Fruit fly (Drosophila melanogaster): ENCODE data around the gene CG1958.

CG1958 gene

DNA sequence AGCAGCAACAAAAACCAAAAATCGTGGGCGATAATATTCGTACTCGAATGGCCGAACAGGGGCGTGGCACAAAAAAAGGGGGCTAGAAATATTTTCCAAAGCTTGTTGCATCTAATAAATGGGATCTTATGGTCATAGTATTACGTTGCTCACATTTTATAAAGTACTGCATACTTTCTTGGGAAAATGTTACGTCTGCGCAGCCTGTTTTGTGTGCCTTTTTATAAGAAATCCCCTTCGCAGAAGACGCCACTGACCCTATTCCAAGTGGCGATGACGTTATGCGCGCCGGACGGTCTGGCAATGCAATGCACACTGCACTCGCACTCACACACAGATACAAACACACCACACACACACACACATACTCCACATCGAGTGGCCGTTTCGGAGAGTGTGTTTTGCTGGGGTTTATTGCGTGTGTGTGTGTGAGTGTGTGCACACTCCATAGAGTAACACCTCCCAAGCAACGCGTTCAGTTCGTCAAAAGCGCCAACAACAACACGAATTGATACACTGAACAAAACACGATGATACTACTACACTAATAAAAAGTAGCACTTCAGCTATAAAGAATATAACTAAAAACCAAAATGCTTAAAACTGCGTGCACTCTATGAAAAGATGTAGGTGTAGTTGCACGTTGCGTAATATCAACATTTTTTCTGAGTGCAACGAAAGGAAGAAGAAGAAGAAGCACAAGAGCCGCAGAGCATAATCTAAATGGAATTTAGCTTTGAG is 26.6 kb downstream of the CG1958 start (continued):
- TF ChIP-seq Eip78C (GFP tag) (peak; percentile 95), CG16779 (tag; optimal IDR thresholded peaks at IDR 0.05) (peak; percentile 68), CG8119 (GFP tag; IDR thresholded peaks at IDR 0.05) (peak; percentile 81), Blimp-1 (GFP tag; optimal IDR thresholded peaks at IDR 0.05) (peak; percentile 63), OdsH (GFP tag; optimal IDR thresholded peaks at IDR 0.05) (peak; percentile 91), fd85E (GFP tag; optimal IDR thresholded peaks at IDR 0.05) (peak; percentile 15), CG4318 (GFP tag; optimal IDR thresholded peaks at IDR 0.05) (peak; percentile 75), vri (GFP tag; optimal IDR thresholded peaks at IDR 0.05) (peak; percentile 64), dsx (GFP tag; optimal IDR thresholded peaks at IDR 0.05; ENCODE audit: poor library complexity, severe bottlenecking) (peak; percentile 90), CG32006 (GFP tag; optimal IDR thresholded peaks at IDR 0.05) (peak; percentile 82), Sox102F (GFP tag; optimal IDR thresholded peaks at IDR 0.05) (peak; percentile 83), spab (GFP tag; optimal IDR thresholded peaks at IDR 0.05) (peak; percentile 71), CG8319 (GFP tag; optimal IDR thresholded peaks at IDR 0.05) (peak; percentile 73), CG11902 (GFP tag; optimal IDR thresholded peaks at IDR 0.05) (peak; percentile 82), topi (GFP tag; optimal IDR thresholded peaks at IDR 0.05) (peak; percentile 85), CG10669 (GFP tag; optimal IDR thresholded peaks at IDR 0.05) (peak; percentile 88), Sox15 (GFP tag; optimal IDR thresholded peaks at IDR 0.05) (peak; percentile 81), Ets96B (tag; optimal IDR thresholded peaks at IDR 0.05) (peak; percentile 82), CG6163 (GFP tag; IDR thresholded peaks at IDR 0.05) (peak; percentile 94), CG6808 (GFP tag; optimal IDR thresholded peaks at IDR 0.05) (peak; percentile 81), Lpt (GFP tag; optimal IDR thresholded peaks at IDR 0.05) (peak; percentile 81), CG1621 (tag; optimal IDR thresholded peaks at IDR 0.05) (peak; percentile 85), CG34406 (GFP tag; optimal IDR thresholded peaks at IDR 0.05) (peak; percentile 75), svp (GFP tag) (peak; percentile 90), Met (GFP tag; optimal IDR thresholded peaks at IDR 0.05) (peak; percentile 86), CG6792 (GFP tag; optimal IDR thresholded peaks at IDR 0.05) (peak; percentile 84), Ets21C (GFP tag; optimal IDR thresholded peaks at IDR 0.05) (peak; percentile 83), achi (GFP tag; optimal IDR thresholded peaks at IDR 0.05) (peak; percentile 75), fkh (GFP tag; optimal IDR thresholded peaks at IDR 0.05) (peak; percentile 39)

- TF ChIP-seq CG10669 (GFP tag; optimal IDR thresholded peaks at IDR 0.05) = peak; percentile 91
- TF ChIP-seq CG16779 (tag; optimal IDR thresholded peaks at IDR 0.05) = peak; percentile 86
- peak; percentile 85 for TF ChIP-seq Smox (GFP tag; optimal IDR thresholded peaks at IDR 0.05)
- peak; percentile 66 for TF ChIP-seq Sox15 (GFP tag; optimal IDR thresholded peaks at IDR 0.05)
- TF ChIP-seq dsx (GFP tag; optimal IDR thresholded peaks at IDR 0.05; ENCODE audit: poor library complexity, severe bottlenecking) = peak; percentile 93
- TF ChIP-seq CG11902 (GFP tag; optimal IDR thresholded peaks at IDR 0.05) = peak; percentile 75
- peak; percentile 92 for TF ChIP-seq svp (GFP tag)
- TF ChIP-seq achi (GFP tag; optimal IDR thresholded peaks at IDR 0.05) = peak; percentile 87
- peak; percentile 87 for TF ChIP-seq spab (GFP tag; optimal IDR thresholded peaks at IDR 0.05)
- peak; percentile 72 for TF ChIP-seq Sox14 (GFP tag; optimal IDR thresholded peaks at IDR 0.05)
- peak; percentile 33 for TF ChIP-seq fkh (GFP tag; optimal IDR thresholded peaks at IDR 0.05)
- TF ChIP-seq topi (GFP tag; optimal IDR thresholded peaks at IDR 0.05) = peak; percentile 88
- TF ChIP-seq pdm3 (GFP tag; optimal IDR thresholded peaks at IDR 0.05) = peak; percentile 83
- peak; percentile 73 for TF ChIP-seq CG11294 (GFP tag; IDR thresholded peaks at IDR 0.05)
- peak; percentile 76 for TF ChIP-seq Eip93F (GFP tag; optimal IDR thresholded peaks at IDR 0.05)
- peak; percentile 71 for TF ChIP-seq Lpt (GFP tag; optimal IDR thresholded peaks at IDR 0.05)
- peak; percentile 64 to 75 for TF ChIP-seq salr (GFP tag; optimal IDR thresholded peaks at IDR 0.05)
- TF ChIP-seq CG7368 (GFP tag; optimal IDR thresholded peaks at IDR 0.05) = peak; percentile 69
- TF ChIP-seq CG8319 (GFP tag; optimal IDR thresholded peaks at IDR 0.05) = peak; percentile 69
- TF ChIP-seq CG32006 (GFP tag; optimal IDR thresholded peaks at IDR 0.05) = peak; percentile 88
- TF ChIP-seq CG10631 (GFP tag; optimal IDR thresholded peaks at IDR 0.05) = peak; percentile 83
- TF ChIP-seq Hr39 (GFP tag; optimal IDR thresholded peaks at IDR 0.05) = peak; percentile 49
- peak; percentile 92 to 93 for TF ChIP-seq ss (GFP tag; optimal IDR thresholded peaks at IDR 0.05)
- TF ChIP-seq Ets21C (GFP tag; optimal IDR thresholded peaks at IDR 0.05) = peak; percentile 54
- TF ChIP-seq CG34406 (GFP tag; optimal IDR thresholded peaks at IDR 0.05) = peak; percentile 91
- TF ChIP-seq CG15336 (GFP tag; IDR thresholded peaks at IDR 0.05) = peak; percentile 95
- TF ChIP-seq net (GFP tag; optimal IDR thresholded peaks at IDR 0.05) = peak; percentile 82
- TF ChIP-seq esn (GFP tag; optimal IDR thresholded peaks at IDR 0.05) = peak; percentile 89
- peak; percentile 90 for TF ChIP-seq CG6163 (GFP tag; IDR thresholded peaks at IDR 0.05)
- TF ChIP-seq CG4318 (GFP tag; optimal IDR thresholded peaks at IDR 0.05) = peak; percentile 81
- TF ChIP-seq Eip78C (GFP tag) = peak; percentile 98
- peak; percentile 75 for TF ChIP-seq vri (GFP tag; optimal IDR thresholded peaks at IDR 0.05)
- TF ChIP-seq CG8632 (GFP tag; optimal IDR thresholded peaks at IDR 0.05) = peak; percentile 87
- peak; percentile 72 for TF ChIP-seq Blimp-1 (GFP tag; optimal IDR thresholded peaks at IDR 0.05)
Measured at dm6 chrX:7293874-7294559, 27.3 kb downstream of the CG1958 start.

All from whole organism, prepupa.